Worm (Caenorhabditis elegans): ENCODE data around the gene nas-14.

nas-14 gene

ce11 chrIV:13149276-13149675, 21.1 kb upstream of the nas-14 start, which contains the start of gene nlp-79:
Gene nlp-79 (plus strand): TSS chrIV:13149576.
- TF ChIP-seq lsy-12 (tag; optimal IDR thresholded peaks at IDR 0.05) (no peak), nhr-76 (tag; optimal IDR thresholded peaks at IDR 0.05) (no peak), egl-27 (tag; optimal IDR thresholded peaks at IDR 0.05) (no peak), daf-12 (tag; optimal IDR thresholded peaks at IDR 0.05) (no peak), ceh-9 (tag; optimal IDR thresholded peaks at IDR 0.05) (no peak), ama-1 (optimal IDR thresholded peaks at IDR 0.05) (no peak), mdl-1 (tag; optimal IDR thresholded peaks at IDR 0.05) (no peak), fkh-2 (tag; optimal IDR thresholded peaks at IDR 0.05) (no peak), lin-15B (tag; optimal IDR thresholded peaks at IDR 0.05) (no peak), lin-39 (tag; optimal IDR thresholded peaks at IDR 0.05) (no peak), hmg-11 (tag; optimal IDR thresholded peaks at IDR 0.05) (no peak)

DNA sequence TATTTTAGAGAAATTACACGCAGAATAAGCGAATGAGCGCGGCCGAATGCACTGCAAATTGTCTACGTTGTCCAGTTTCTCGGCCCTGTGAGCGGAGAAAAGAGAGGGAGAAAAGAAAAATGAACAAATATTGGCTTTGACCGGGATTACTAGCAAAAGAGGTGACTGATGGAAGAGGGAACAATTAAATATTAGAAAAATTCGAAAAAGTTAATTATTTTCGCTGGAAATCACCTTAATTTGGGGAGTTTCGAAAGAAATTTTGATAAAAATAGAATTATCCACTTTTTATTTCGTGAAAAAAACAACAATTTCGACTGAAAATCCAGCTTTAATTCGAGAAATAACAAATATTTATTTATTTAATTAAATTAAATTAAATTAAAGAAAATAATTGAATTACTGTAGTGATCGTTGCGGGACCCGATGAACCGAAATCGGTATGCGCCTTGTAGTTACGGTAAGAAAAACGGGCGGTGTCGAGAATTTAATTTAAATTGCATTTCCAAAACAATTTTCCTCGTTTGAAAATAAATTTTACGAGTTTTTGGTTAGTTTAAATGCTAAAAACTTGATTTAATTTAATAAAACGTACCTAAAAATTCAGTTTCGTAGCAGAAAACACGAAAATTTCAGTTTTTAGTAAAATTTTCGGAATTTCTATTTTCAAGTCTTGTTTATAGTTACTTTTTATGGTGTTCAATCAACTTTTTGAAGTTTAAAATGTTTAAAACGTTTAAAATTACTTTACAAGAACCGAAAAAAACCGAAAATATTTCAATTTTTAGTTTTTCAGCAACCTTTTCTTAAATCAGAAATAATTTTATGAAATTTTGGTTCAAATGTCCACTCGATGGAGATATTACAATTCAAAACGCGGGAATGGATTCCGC, 15.7 kb upstream of the nas-14 start, which contains the start of the genes crld-1 and msh-5:
Gene crld-1, minus strand, starts transcription at position 51 of the 893 bp plus-strand sequence.
Gene msh-5, plus strand, starts transcription at position 843 of the 893 bp plus-strand sequence.
- TF ChIP-seq skn-1 (tag; optimal IDR thresholded peaks at IDR 0.05) (no peak), hmg-11 (tag; optimal IDR thresholded peaks at IDR 0.05) (peak; percentile 25)

- TF ChIP-seq egl-27 (tag; optimal IDR thresholded peaks at IDR 0.05) (no peak), lsy-12 (tag; optimal IDR thresholded peaks at IDR 0.05) (no peak), sea-2 (GFP tag; optimal IDR thresholded peaks at IDR 0.05) (no peak), nhr-77 (tag; optimal IDR thresholded peaks at IDR 0.05) (no peak), zag-1 (tag; optimal IDR thresholded peaks at IDR 0.05) (no peak), fos-1 (tag; optimal IDR thresholded peaks at IDR 0.05) (no peak), mdl-1 (tag; optimal IDR thresholded peaks at IDR 0.05) (no peak), fkh-2 (tag; optimal IDR thresholded peaks at IDR 0.05) (no peak), lin-15B (tag; optimal IDR thresholded peaks at IDR 0.05) (no peak), nhr-76 (tag; optimal IDR thresholded peaks at IDR 0.05) (no peak), hmg-11 (tag; optimal IDR thresholded peaks at IDR 0.05) (no peak), jun-1 (tag; optimal IDR thresholded peaks at IDR 0.05) (no peak), nhr-237 (tag; optimal IDR thresholded peaks at IDR 0.05) (no peak), unc-62 (GFP tag; optimal IDR thresholded peaks at IDR 0.05) (no peak), nhr-11 (tag; optimal IDR thresholded peaks at IDR 0.05) (no peak), nhr-23 (tag; optimal IDR thresholded peaks at IDR 0.05) (no peak), elt-2 (tag; optimal IDR thresholded peaks at IDR 0.05) (no peak)
Observed at ce11 chrIV:13165181-13165580, 5.2 kb upstream of the nas-14 start, which contains the start of gene scl-14. Gene scl-14 (plus strand): TSS chrIV:13165481.

- TF ChIP-seq nfya-1 (tag; optimal IDR thresholded peaks at IDR 0.05; ENCODE audit: insufficient read depth) (no peak), mdl-1 (tag; optimal IDR thresholded peaks at IDR 0.05) (no peak), daf-12 (tag; optimal IDR thresholded peaks at IDR 0.05) (no peak), nhr-11 (tag; optimal IDR thresholded peaks at IDR 0.05) (no peak), elt-2 (tag; optimal IDR thresholded peaks at IDR 0.05) (no peak), elt-3 (tag; optimal IDR thresholded peaks at IDR 0.05) (no peak), unc-62 (GFP tag; optimal IDR thresholded peaks at IDR 0.05) (no peak), ceh-82 (tag; optimal IDR thresholded peaks at IDR 0.05) (no peak), fos-1 (tag; optimal IDR thresholded peaks at IDR 0.05) (no peak), hmg-11 (tag; optimal IDR thresholded peaks at IDR 0.05) (no peak), pqm-1 (tag; optimal IDR thresholded peaks at IDR 0.05) (no peak)
Observed at ce11 chrIV:13167534-13167933, 2.8 kb upstream of the nas-14 start.

DNA sequence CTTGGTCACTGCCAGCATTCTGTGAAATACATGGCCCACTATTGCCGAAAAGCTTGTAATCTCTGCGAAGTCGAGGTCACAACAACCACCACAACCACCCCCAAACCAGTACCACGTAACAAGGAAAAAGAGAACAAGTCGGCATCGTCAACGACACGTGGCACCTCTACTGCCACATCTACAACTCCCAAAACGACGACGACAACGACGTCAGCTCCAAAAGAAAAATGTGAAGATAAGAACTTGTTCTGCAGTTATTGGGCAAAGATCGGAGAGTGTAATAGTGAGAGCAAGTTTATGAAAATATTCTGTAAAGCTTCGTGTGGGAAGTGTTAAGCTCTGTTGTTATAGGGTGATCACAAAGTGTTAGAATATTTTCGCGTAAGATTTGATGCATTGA, 3.0 kb downstream of the nas-14 start:
- no peak for TF ChIP-seq ceh-28 (tag; optimal IDR thresholded peaks at IDR 0.05)
- TF ChIP-seq nhr-12 (tag; optimal IDR thresholded peaks at IDR 0.05) = no peak
- no peak for TF ChIP-seq tbx-2 (tag; optimal IDR thresholded peaks at IDR 0.05)
- no peak for TF ChIP-seq ceh-16 (tag; optimal IDR thresholded peaks at IDR 0.05)
- no peak for TF ChIP-seq elt-2 (tag; optimal IDR thresholded peaks at IDR 0.05)
- TF ChIP-seq skn-1 (tag; optimal IDR thresholded peaks at IDR 0.05) = no peak
- no peak for TF ChIP-seq pqm-1 (tag; optimal IDR thresholded peaks at IDR 0.05)

ce11 chrIV:13179295-13179694, 9.0 kb downstream of the nas-14 start, which contains the start of gene lev-1:
Gene lev-1 (minus strand): TSS chrIV:13179395.
- TF ChIP-seq elt-2 (tag; optimal IDR thresholded peaks at IDR 0.05) (no peak), mdl-1 (tag; optimal IDR thresholded peaks at IDR 0.05) (no peak), fkh-10 (GFP tag; optimal IDR thresholded peaks at IDR 0.05) (no peak), ZK546.5 (tag; optimal IDR thresholded peaks at IDR 0.05) (no peak), nhr-12 (tag; optimal IDR thresholded peaks at IDR 0.05) (no peak), ceh-16 (tag; optimal IDR thresholded peaks at IDR 0.05) (no peak), ceh-9 (tag; optimal IDR thresholded peaks at IDR 0.05) (no peak), ceh-28 (tag; optimal IDR thresholded peaks at IDR 0.05) (no peak), hmg-11 (tag; optimal IDR thresholded peaks at IDR 0.05) (no peak), egl-5 (tag; optimal IDR thresholded peaks at IDR 0.05) (no peak), lsy-12 (tag; optimal IDR thresholded peaks at IDR 0.05) (no peak)
